Worm (Caenorhabditis elegans): ENCODE data around the gene K02B2.6.

DNA sequence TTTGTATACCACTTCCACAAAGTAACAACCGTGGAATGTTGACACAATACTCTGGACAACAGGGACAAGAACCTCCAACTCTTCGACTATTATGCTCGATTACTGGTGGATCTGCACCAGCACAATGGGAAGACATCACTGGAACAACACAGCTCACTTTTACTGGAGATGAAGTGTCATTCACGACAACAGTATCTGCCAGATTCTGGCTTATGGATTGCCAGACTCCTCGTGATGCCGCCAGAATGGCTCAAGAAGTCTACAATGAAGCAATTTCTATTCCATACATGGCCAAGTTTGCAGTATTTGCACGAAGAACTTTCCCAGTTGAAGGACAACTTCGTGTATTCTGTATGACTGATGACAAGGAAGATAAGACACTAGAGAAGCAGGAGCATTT, 21.1 kb upstream of the K02B2.6 start:
- no peak for TF ChIP-seq snpc-4 (GFP tag; optimal IDR thresholded peaks at IDR 0.05)
- no peak for TF ChIP-seq snpc-4 (tag; optimal IDR thresholded peaks at IDR 0.05)
- no peak for TF ChIP-seq lin-35 (GFP tag; optimal IDR thresholded peaks at IDR 0.05)
- no peak for TF ChIP-seq fkh-3 (tag; optimal IDR thresholded peaks at IDR 0.05)
- TF ChIP-seq pha-4 (tag; optimal IDR thresholded peaks at IDR 0.05) = no peak
- TF ChIP-seq madf-10 (tag; optimal IDR thresholded peaks at IDR 0.05) = no peak
